Worm (Caenorhabditis elegans): ENCODE data around the gene R102.6.

DNA sequence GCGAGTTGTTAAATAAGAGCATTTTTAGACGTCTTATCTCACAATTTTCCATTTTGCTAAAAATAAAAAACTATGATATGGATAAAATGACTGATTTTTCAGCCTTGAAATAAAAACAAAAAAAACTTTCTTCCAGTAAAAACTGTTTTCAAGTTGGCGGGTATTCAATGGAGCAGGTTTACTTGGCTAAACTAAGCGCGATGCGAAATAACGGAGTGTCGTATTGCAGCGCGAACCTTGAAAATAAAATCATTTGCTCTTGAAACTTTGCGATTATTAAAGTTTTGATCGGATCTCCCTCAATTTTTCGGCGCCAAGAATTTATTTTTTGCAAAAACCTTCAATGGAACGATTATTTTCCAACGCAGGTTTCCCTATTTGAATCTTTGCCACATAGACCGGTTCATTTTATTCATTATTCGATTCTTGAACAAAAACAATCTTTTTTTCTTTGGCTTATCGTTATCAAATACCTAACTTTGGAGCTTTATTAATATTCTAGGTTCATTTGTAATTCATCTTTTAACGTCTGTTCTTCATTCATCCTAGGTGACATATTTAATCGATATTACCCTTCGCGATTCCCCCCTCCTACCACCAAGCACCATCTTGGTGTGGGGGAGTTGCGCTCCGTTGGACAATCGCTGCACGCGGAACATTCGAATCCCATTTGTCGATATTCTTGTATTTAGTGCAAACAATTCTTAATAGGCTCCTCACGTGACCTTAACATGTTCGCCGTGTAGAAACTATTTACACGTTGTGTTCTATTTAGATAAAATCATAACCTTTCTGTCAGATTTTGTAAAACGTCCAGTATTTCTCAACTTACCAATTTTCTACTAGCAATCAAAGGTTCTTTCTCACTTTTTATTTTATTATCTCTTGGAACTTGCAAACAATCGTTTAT, 28.8 kb upstream of the R102.6 start, which contains the start of the genes orc-5 and cyb-1:
- peak; percentile 3 for TF ChIP-seq dve-1 (tag; optimal IDR thresholded peaks at IDR 0.05)
- TF ChIP-seq hlh-30 (tag; optimal IDR thresholded peaks at IDR 0.05; ENCODE audit: insufficient read depth), result peak; percentile 62
- TF ChIP-seq fkh-10 (GFP tag; optimal IDR thresholded peaks at IDR 0.05), result no peak
- TF ChIP-seq rnt-1 (tag; optimal IDR thresholded peaks at IDR 0.05), result no peak
- TF ChIP-seq nhr-11 (tag; optimal IDR thresholded peaks at IDR 0.05), result no peak
- TF ChIP-seq ztf-16 (tag; optimal IDR thresholded peaks at IDR 0.05), result no peak
- TF ChIP-seq unc-55 (GFP tag; optimal IDR thresholded peaks at IDR 0.05), result no peak
- no peak for TF ChIP-seq unc-86 (tag; optimal IDR thresholded peaks at IDR 0.05)
- TF ChIP-seq eyg-1 (tag; optimal IDR thresholded peaks at IDR 0.05), result no peak
- no peak for TF ChIP-seq pqm-1 (tag; optimal IDR thresholded peaks at IDR 0.05)
- TF ChIP-seq hlh-8 (tag; optimal IDR thresholded peaks at IDR 0.05), result no peak
- no peak for TF ChIP-seq ceh-9 (tag; optimal IDR thresholded peaks at IDR 0.05)
